Worm (Caenorhabditis elegans): ENCODE results near the gene ZK697.1.

DNA sequence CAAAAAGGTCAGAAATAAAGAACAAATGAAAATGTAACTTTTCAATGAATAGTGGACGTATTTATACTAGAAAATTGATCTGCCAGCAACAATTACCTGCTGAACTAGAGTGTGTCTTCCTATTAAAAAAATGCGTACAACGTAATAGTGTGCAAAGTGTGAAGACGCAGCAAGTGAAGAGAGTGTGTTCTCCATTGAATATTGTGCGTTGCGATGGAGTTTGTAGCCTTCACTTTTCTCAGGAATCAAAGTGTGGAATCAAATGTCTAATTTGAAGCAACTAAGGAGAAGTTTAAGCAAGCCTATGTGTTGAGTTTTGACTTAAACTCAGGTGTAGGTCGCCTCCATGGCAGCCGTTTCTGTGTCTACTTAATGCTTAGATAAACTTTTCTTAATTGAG, 20.7 kb upstream of the ZK697.1 start, which contains the start of gene gst-21:
- no peak for TF ChIP-seq T22C8.4 (GFP tag; IDR thresholded peaks at IDR 0.05)
- TF ChIP-seq med-1 (GFP tag; optimal IDR thresholded peaks at IDR 0.05; ENCODE audit: insufficient read depth) = no peak
- no peak for TF ChIP-seq flt-1 (GFP tag; IDR thresholded peaks at IDR 0.05)
- no peak for TF ChIP-seq ztf-29 (GFP tag; IDR thresholded peaks at IDR 0.05)
- no peak for TF ChIP-seq ztf-23 (GFP tag; IDR thresholded peaks at IDR 0.05)
- no peak for TF ChIP-seq klf-2 (GFP tag; conservative IDR thresholded peaks at IDR 0.05)
- TF ChIP-seq cog-1 (tag; optimal IDR thresholded peaks at IDR 0.05) = no peak

Measured in whole organism, midembryonic.